Fruit fly (Drosophila melanogaster) whole organism, embryonic: ENCODE data around the gene CG10651.
A peak's percentile ranks its signal among the peaks of the same experiment; 100 is the strongest.

Experiments used
- Bdp1 ChIP-seq: fragments of 200-800 bp; sonication (Bioruptor generic); optimal IDR thresholded peaks from 3 replicates; lab custom pipeline; 2016; ENCODE audit warnings: missing biosample characterization, missing genetic modification characterization
- CG1024 ChIP-seq: fragments of 200-800 bp; sonication (Bioruptor generic); IDR thresholded peaks from 2 replicates; pipeline ENCODE4 v1.3.6; 2022; ENCODE audit warnings: missing biosample characterization, missing genetic modification characterization
- CG10462 ChIP-seq: fragments of 200-800 bp; sonication (Bioruptor generic); optimal IDR thresholded peaks from 2 replicates; lab custom pipeline; 2016; ENCODE audit warnings: missing biosample characterization, missing genetic modification characterization
- CG11085 ChIP-seq: fragments of 200-800 bp; sonication (Bioruptor generic); IDR thresholded peaks from 2 replicates; pipeline ENCODE4 v1.3.6; 2022; ENCODE audit warnings: missing biosample characterization, missing genetic modification characterization
- CG12769 ChIP-seq: fragments of 200-800 bp; sonication (Bioruptor generic); optimal IDR thresholded peaks from 2 replicates; lab custom pipeline; 2019; ENCODE audit warnings: missing biosample characterization, mild to moderate bottlenecking, missing genetic modification characterization, moderate library complexity
- CG1603 ChIP-seq: fragments of 200-800 bp; sonication (Bioruptor generic); optimal IDR thresholded peaks from 2 replicates; lab custom pipeline; 2019; ENCODE audit warnings: missing biosample characterization, mild to moderate bottlenecking, missing genetic modification characterization, moderate library complexity
- CG16863 ChIP-seq: fragments of 200-800 bp; sonication (Bioruptor generic); optimal IDR thresholded peaks from 3 replicates; lab custom pipeline; 2016; ENCODE audit warnings: missing biosample characterization, missing genetic modification characterization
- CG17612 ChIP-seq: fragments of 200-800 bp; sonication (Bioruptor generic); IDR thresholded peaks from 2 replicates; pipeline ENCODE4 v1.3.6; 2022; ENCODE audit warnings: missing biosample characterization, missing genetic modification characterization
- CG2120 ChIP-seq: fragments of 200-800 bp; sonication (Bioruptor generic); optimal IDR thresholded peaks from 3 replicates; lab custom pipeline; 2016; ENCODE audit warnings: missing biosample characterization, missing genetic modification characterization
- CG30020 ChIP-seq: fragments of 200-800 bp; optimal IDR thresholded peaks from 2 replicates; lab custom pipeline; 2019; ENCODE audit warnings: missing biosample characterization, mild to moderate bottlenecking, missing genetic modification characterization, moderate library complexity
- CG31388 ChIP-seq: fragments of 200-800 bp; sonication (Bioruptor generic); optimal IDR thresholded peaks from 2 replicates; lab custom pipeline; 2016; ENCODE audit warnings: missing biosample characterization, missing genetic modification characterization
- CG32532 ChIP-seq: fragments of 200-800 bp; sonication (Bioruptor generic); IDR thresholded peaks from 2 replicates; pipeline ENCODE4 v1.3.6; 2022; ENCODE audit warnings: missing biosample characterization, missing genetic modification characterization
- CG4617 ChIP-seq: fragments of 200-800 bp; sonication (Bioruptor generic); optimal IDR thresholded peaks from 3 replicates; lab custom pipeline; 2016; ENCODE audit warnings: missing biosample characterization, missing genetic modification characterization, borderline replicate concordance
- CG4730 ChIP-seq: fragments of 200-800 bp; sonication (Bioruptor generic); IDR thresholded peaks from 2 replicates; pipeline ENCODE4 v1.3.6; 2022; ENCODE audit warnings: missing biosample characterization, missing genetic modification characterization
- CG4820 ChIP-seq: fragments of 200-800 bp; sonication (Bioruptor generic); optimal IDR thresholded peaks from 3 replicates; lab custom pipeline; 2016; ENCODE audit warnings: missing biosample characterization, missing genetic modification characterization
- CG4854 ChIP-seq: fragments of 200-800 bp; sonication (Bioruptor generic); optimal IDR thresholded peaks from 2 replicates; lab custom pipeline; 2016; ENCODE audit warnings: missing biosample characterization, missing genetic modification characterization, inconsistent platforms
- CG6254 ChIP-seq: fragments of 200-800 bp; sonication (Bioruptor generic); optimal IDR thresholded peaks from 3 replicates; lab custom pipeline; 2017; ENCODE audit warnings: mild to moderate bottlenecking, missing biosample characterization, missing genetic modification reagents, missing genetic modification characterization
- CG6654 ChIP-seq: fragments of 200-800 bp; sonication (Bioruptor generic); optimal IDR thresholded peaks from 2 replicates; lab custom pipeline; 2017; ENCODE audit warnings: missing biosample characterization, mild to moderate bottlenecking, missing genetic modification characterization
- CG7556 ChIP-seq: fragments of 200-800 bp; sonication (Bioruptor generic); optimal IDR thresholded peaks from 2 replicates; lab custom pipeline; 2017; ENCODE audit warnings: missing biosample characterization, mild to moderate bottlenecking, missing genetic modification characterization
- CG9437 ChIP-seq: fragments of 200-800 bp; sonication (Bioruptor generic); optimal IDR thresholded peaks from 2 replicates; lab custom pipeline; 2018; ENCODE audit warnings: missing biosample characterization, mild to moderate bottlenecking, missing genetic modification characterization
- CG9609 ChIP-seq: fragments of 200-800 bp; sonication (Bioruptor generic); optimal IDR thresholded peaks from 3 replicates; lab custom pipeline; 2016; ENCODE audit warnings: missing biosample characterization, missing genetic modification characterization
- Chrac-16 ChIP-seq: fragments of 200-800 bp; sonication (Bioruptor generic); optimal IDR thresholded peaks from 3 replicates; lab custom pipeline; 2016; ENCODE audit warnings: missing biosample characterization, missing genetic modification characterization
- CkIIα-i1 ChIP-seq: fragments of 200-800 bp; sonication (Bioruptor generic); IDR thresholded peaks from 2 replicates; pipeline ENCODE4 v1.3.6; 2022; ENCODE audit warnings: missing biosample characterization, missing genetic modification characterization
- E2f1 ChIP-seq: fragments of 200-800 bp; sonication (Bioruptor generic); IDR thresholded peaks from 2 replicates; pipeline ENCODE4 v1.3.6; 2022; ENCODE audit warnings: missing biosample characterization, missing genetic modification characterization
- ERR ChIP-seq: fragments of 200-800 bp; sonication (Bioruptor generic); optimal IDR thresholded peaks from 2 replicates; lab custom pipeline; 2016; ENCODE audit warnings: missing biosample characterization, missing genetic modification characterization
- Ets97D ChIP-seq: fragments of 200-800 bp; sonication (Bioruptor generic); optimal IDR thresholded peaks from 3 replicates; lab custom pipeline; 2016; ENCODE audit warnings: missing biosample characterization, missing genetic modification characterization
- Fer3 ChIP-seq: fragments of 200-800 bp; sonication (Bioruptor generic); optimal IDR thresholded peaks from 2 replicates; lab custom pipeline; 2018; ENCODE audit warnings: missing biosample characterization, mild to moderate bottlenecking, missing genetic modification characterization, moderate library complexity
- Mes4 ChIP-seq: fragments of 200-800 bp; sonication (Bioruptor generic); optimal IDR thresholded peaks from 2 replicates; lab custom pipeline; 2016; ENCODE audit warnings: missing biosample characterization, missing genetic modification characterization
- NC2α ChIP-seq: fragments of 200-800 bp; sonication (Bioruptor generic); optimal IDR thresholded peaks from 2 replicates; lab custom pipeline; 2016; ENCODE audit warnings: missing biosample characterization, missing genetic modification characterization
- Pdp1 ChIP-seq, 2 experiments: fragments of 200-800 bp; sonication (Bioruptor generic); optimal IDR thresholded peaks; 3 replicates each; lab custom pipeline; 2016; ENCODE audit warnings: missing biosample characterization in 2 of 2, missing genetic modification characterization in 2 of 2, mild to moderate bottlenecking in 1 of 2, moderate library complexity in 1 of 2
- Poxn ChIP-seq: fragments of 200-800 bp; sonication (Bioruptor generic); IDR thresholded peaks from 2 replicates; pipeline ENCODE4 v1.3.6; 2022; ENCODE audit warnings: missing biosample characterization, missing genetic modification characterization
- Sin3A ChIP-seq: fragments of >200 bp; optimal IDR thresholded peaks from 2 replicates; lab custom pipeline; 2018
- Vsx1 ChIP-seq: fragments of 200-800 bp; sonication (Bioruptor generic); optimal IDR thresholded peaks from 2 replicates; lab custom pipeline; 2017; ENCODE audit warnings: missing biosample characterization, mild to moderate bottlenecking, missing genetic modification characterization, missing genetic modification reagents
- al ChIP-seq: fragments of 200-800 bp; sonication (Bioruptor generic); IDR thresholded peaks from 2 replicates; pipeline ENCODE4 v1.3.6; 2022; ENCODE audit warnings: missing biosample characterization, missing genetic modification characterization
- bcd ChIP-seq: fragments of 200-800 bp; sonication (Bioruptor generic); optimal IDR thresholded peaks from 2 replicates; lab custom pipeline; 2017; ENCODE audit warnings: missing biosample characterization, mild to moderate bottlenecking, missing genetic modification characterization
- cg ChIP-seq: fragments of 200-800 bp; sonication (Bioruptor generic); optimal IDR thresholded peaks from 3 replicates; lab custom pipeline; 2019; ENCODE audit warnings: missing biosample characterization, mild to moderate bottlenecking, missing genetic modification characterization, moderate library complexity
- ems ChIP-seq: fragments of 200-800 bp; sonication (Bioruptor generic); optimal IDR thresholded peaks from 3 replicates; lab custom pipeline; 2016; ENCODE audit warnings: missing biosample characterization, missing genetic modification characterization
- en ChIP-seq: fragments of 200-800 bp; sonication (Bioruptor generic); optimal IDR thresholded peaks from 2 replicates; lab custom pipeline; 2016; ENCODE audit warnings: missing biosample characterization, missing genetic modification characterization
- fd3F ChIP-seq: fragments of 200-800 bp; sonication (Bioruptor generic); optimal IDR thresholded peaks from 2 replicates; lab custom pipeline; 2018; ENCODE audit warnings: missing biosample characterization, mild to moderate bottlenecking, missing genetic modification characterization, moderate library complexity
- grn ChIP-seq: fragments of 200-800 bp; sonication (Bioruptor generic); optimal IDR thresholded peaks from 3 replicates; lab custom pipeline; 2017; ENCODE audit warnings: missing biosample characterization, missing genetic modification characterization
- ham ChIP-seq: fragments of 200-800 bp; sonication (Bioruptor generic); IDR thresholded peaks from 2 replicates; pipeline ENCODE4 v1.3.6; 2022; ENCODE audit warnings: missing biosample characterization, missing genetic modification characterization
- hth ChIP-seq: fragments of >200 bp; optimal IDR thresholded peaks from 2 replicates; lab custom pipeline; 2017; ENCODE audit warnings: inconsistent platforms
- knrl ChIP-seq: fragments of 200-800 bp; sonication (Bioruptor generic); IDR thresholded peaks from 3 replicates; pipeline ENCODE4 v1.3.6; 2022; ENCODE audit warnings: missing biosample characterization, missing genetic modification characterization; ENCODE audit not compliant: partially characterized antibody
- lov ChIP-seq, 2 experiments: fragments of 200-800 bp in 1 of 2; fragments of >200 bp in 1 of 2; sonication (Bioruptor generic) in 1 of 2; IDR thresholded peaks in 1 of 2; optimal IDR thresholded peaks in 1 of 2; 2 replicates in 1 of 2; 3 replicates in 1 of 2; pipeline versions ENCODE4 v1.3.6 to Lab custom; 2017 to 2022; ENCODE audit warnings: missing biosample characterization in 1 of 2, missing genetic modification characterization in 1 of 2
- luna ChIP-seq: fragments of 200-800 bp; sonication (Bioruptor generic); optimal IDR thresholded peaks from 2 replicates; lab custom pipeline; 2016; ENCODE audit warnings: missing biosample characterization, missing genetic modification characterization
- odd ChIP-seq: fragments of 200-800 bp; sonication (Bioruptor generic); optimal IDR thresholded peaks from 2 replicates; lab custom pipeline; 2017; ENCODE audit warnings: missing biosample characterization, mild to moderate bottlenecking, missing genetic modification characterization
- pfk ChIP-seq: fragments of 200-800 bp; sonication (Bioruptor generic); optimal IDR thresholded peaks from 2 replicates; lab custom pipeline; 2018; ENCODE audit warnings: missing biosample characterization, mild to moderate bottlenecking, missing genetic modification characterization, moderate library complexity
- ro ChIP-seq: fragments of 200-800 bp; sonication (Bioruptor generic); IDR thresholded peaks from 2 replicates; pipeline ENCODE4 v1.3.6; 2022; ENCODE audit warnings: missing biosample characterization, missing genetic modification characterization
- salm ChIP-seq: fragments of 200-800 bp; sonication (Bioruptor generic); optimal IDR thresholded peaks from 2 replicates; lab custom pipeline; 2018; ENCODE audit warnings: missing biosample characterization, mild to moderate bottlenecking, missing genetic modification characterization
- schlank ChIP-seq: fragments of 200-800 bp; sonication (Bioruptor generic); optimal IDR thresholded peaks from 2 replicates; lab custom pipeline; 2018; ENCODE audit warnings: missing biosample characterization, mild to moderate bottlenecking, missing genetic modification characterization
- sens ChIP-seq: fragments of 200-800 bp; sonication (Bioruptor generic); peaks from one replicate; lab custom pipeline; 2016; ENCODE audit warnings: missing biosample characterization, missing genetic modification characterization

Gene CG10651

DNA sequence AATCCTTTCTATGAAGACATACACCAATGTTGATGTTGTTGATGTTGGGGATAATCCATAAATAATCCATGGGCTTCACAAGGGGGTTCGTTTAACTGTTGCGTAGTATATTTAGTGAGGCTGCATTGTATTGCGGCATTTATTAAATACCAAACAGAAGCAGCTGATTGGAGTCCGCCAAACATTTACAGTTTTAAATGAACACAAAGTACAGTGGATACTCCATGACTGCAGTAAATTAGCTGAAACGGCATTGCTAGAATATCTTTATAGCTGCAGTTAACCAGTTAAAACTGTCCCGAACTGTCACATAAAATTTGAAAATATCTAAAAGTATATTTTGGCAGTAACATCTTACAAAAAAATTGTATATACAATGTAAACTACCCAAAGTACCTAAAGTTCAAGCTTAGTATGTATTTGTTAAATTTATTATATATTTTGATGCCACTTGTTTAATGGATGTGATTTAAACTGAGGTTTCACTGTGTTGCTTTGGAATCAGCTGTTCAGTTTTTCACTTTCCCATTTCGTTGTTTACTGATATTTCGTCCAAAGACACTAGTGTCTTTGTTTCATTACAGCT lies 43.5 kb downstream of the CG10651 start, which contains the start of the genes CG10747 and Pyroxd1 (continued):
- TF ChIP-seq CG30020 (tag; lab: Kevin White, UChicago) (peak; percentile 85), CG11085 (GFP tag; lab: Robert Waterston, UW) (peak; percentile 89), grn (GFP tag; lab: Kevin White, UChicago) (peak; percentile 65), Pdp1 (GFP tag; optimal IDR thresholded peaks at IDR 0.05; lab: Kevin White, UChicago) (peak; percentile 93 to 96), knrl (GFP tag; lab: Robert Waterston, UW) (no peak), Ets97D (GFP tag; lab: Kevin White, UChicago) (peak; percentile 87), en (GFP tag; lab: Kevin White, UChicago) (peak; percentile 84), ro (peak; percentile 92), cg (GFP tag; lab: Kevin White, UChicago) (no peak), CG31388 (GFP tag; lab: Kevin White, UChicago) (peak; percentile 93), hth (lab: Kevin White, UChicago) (no peak), CG2120 (GFP tag; lab: Kevin White, UChicago) (peak; percentile 99), salm (tag; lab: Kevin White, UChicago) (peak; percentile 94), lov (optimal IDR thresholded peaks at IDR 0.05; lab: Kevin White, UChicago) (no peak), lov (GFP tag; IDR thresholded peaks at IDR 0.05; lab: Robert Waterston, UW) (0 out of 3 replicates have a peak, but pooled peaks have one; percentile 65), ham (peak; percentile 87), Mes4 (GFP tag; lab: Kevin White, UChicago) (peak; percentile 90), sens (GFP tag; lab: Kevin White, UChicago) (peak; percentile 99), E2f1 (GFP tag; lab: Robert Waterston, UW) (peak; percentile 94), CG6254 (GFP tag; lab: Kevin White, UChicago) (peak; percentile 86), Poxn (GFP tag; lab: Robert Waterston, UW) (peak; percentile 91), CG4730 (GFP tag; lab: Robert Waterston, UW) (peak; percentile 90), fd3F (GFP tag; lab: Kevin White, UChicago) (peak; percentile 97), odd (GFP tag; lab: Kevin White, UChicago) (peak; percentile 97), CG32532 (GFP tag; lab: Robert Waterston, UW) (peak; percentile 96), CG4820 (GFP tag; lab: Kevin White, UChicago) (peak; percentile 96), Vsx1 (GFP tag; lab: Kevin White, UChicago) (peak; percentile 97), CG9609 (GFP tag; lab: Kevin White, UChicago) (peak; percentile 93), Chrac-16 (GFP tag; lab: Kevin White, UChicago) (peak; percentile 98), CkIIα-i1 (GFP tag; lab: Robert Waterston, UW) (peak; percentile 46; the same call in 1 of the 2 replicates), CG12769 (tag; lab: Kevin White, UChicago) (peak; percentile 97), Fer3 (tag; lab: Kevin White, UChicago) (peak; percentile 96), NC2α (GFP tag; lab: Kevin White, UChicago) (peak; percentile 82), CG10462 (GFP tag; lab: Kevin White, UChicago) (peak; percentile 96), luna (GFP tag; lab: Kevin White, UChicago) (peak; percentile 85), CG4617 (peak; percentile 94), al (GFP tag; lab: Robert Waterston, UW) (peak; percentile 97), ems (peak; percentile 97), pfk (GFP tag; lab: Kevin White, UChicago) (peak; percentile 49), bcd (GFP tag; lab: Kevin White, UChicago) (peak; percentile 96), CG1603 (tag; lab: Kevin White, UChicago) (peak; percentile 86), CG1024 (GFP tag; lab: Robert Waterston, UW) (peak; percentile 54; the same call in 1 of the 2 replicates), schlank (tag; lab: Kevin White, UChicago) (peak; percentile 94), CG7556 (peak; percentile 97), CG6654 (GFP tag; lab: Kevin White, UChicago) (peak; percentile 93), Sin3A (no peak), Bdp1 (GFP tag; lab: Kevin White, UChicago) (peak; percentile 88), CG9437 (peak; percentile 94), CG17612 (GFP tag; lab: Robert Waterston, UW) (peak; percentile 90), CG16863 (GFP tag; lab: Kevin White, UChicago) (peak; percentile 93), CG4854 (peak; percentile 94), ERR (GFP tag; lab: Kevin White, UChicago) (peak; percentile 81)
